Worm (Caenorhabditis elegans) whole organism, young adult: ENCODE measurements around the gene pbo-6.
A peak's percentile ranks its signal among the peaks of the same experiment; 100 is the strongest.
"Not testable (repeated sequence)": the region's sequence is repeated elsewhere in the genome, so short reads cannot be mapped to it uniquely, and the experiment has no call there.

Source experiments
- C17E4.6 ChIP-seq: fragments of 200-800 bp; sonication (Bioruptor generic); IDR thresholded peaks from 2 replicates; pipeline ENCODE4 v1.3.6; 2022; ENCODE audit warnings: missing genetic modification reagents, missing genetic modification characterization, missing compliant biosample characterization
- D2030.7 ChIP-seq: fragments of 200-800 bp; sonication (Bioruptor generic); IDR thresholded peaks from 2 replicates; pipeline ENCODE4 v1.3.6; 2022; ENCODE audit warnings: missing genetic modification reagents, missing genetic modification characterization, missing compliant biosample characterization
- F33H1.4 ChIP-seq: fragments of 200-800 bp; sonication (Bioruptor generic); IDR thresholded peaks from 2 replicates; pipeline ENCODE4 v1.3.6; 2022; ENCODE audit warnings: missing genetic modification reagents, missing genetic modification characterization, missing compliant biosample characterization
- F37B4.10 ChIP-seq: fragments of 200-800 bp; sonication (Bioruptor generic); IDR thresholded peaks from 2 replicates; pipeline ENCODE4 v1.3.6; 2022; ENCODE audit warnings: missing genetic modification characterization, missing compliant biosample characterization
- Y53G8AR.9 ChIP-seq: fragments of 200-800 bp; sonication (Bioruptor generic); conservative IDR thresholded peaks from 2 replicates; pipeline ENCODE4 v1.3.6; 2022; ENCODE audit warnings: missing genetic modification reagents, missing genetic modification characterization, missing compliant biosample characterization
- Y56A3A.18 ChIP-seq: fragments of 200-800 bp; sonication (Bioruptor generic); IDR thresholded peaks from 2 replicates; pipeline ENCODE4 v1.3.6; 2022; ENCODE audit warnings: missing genetic modification reagents, missing genetic modification characterization, missing compliant biosample characterization
- Y95B8A.8 ChIP-seq: fragments of 200-800 bp; sonication (Bioruptor generic); IDR thresholded peaks from 2 replicates; pipeline ENCODE4 v1.3.6; 2022; ENCODE audit warnings: missing genetic modification reagents, missing genetic modification characterization, missing compliant biosample characterization
- aptf-2 ChIP-seq: fragments of 200-800 bp; sonication (Bioruptor generic); conservative IDR thresholded peaks from 2 replicates; pipeline ENCODE4 v1.3.6; 2022; ENCODE audit warnings: missing genetic modification reagents, missing genetic modification characterization, missing compliant biosample characterization
- aptf-3 ChIP-seq: fragments of 200-800 bp; sonication (Bioruptor generic); IDR thresholded peaks from 2 replicates; pipeline ENCODE4 v1.3.6; 2022; ENCODE audit warnings: missing genetic modification characterization, missing compliant biosample characterization
- attf-3 ChIP-seq: fragments of 200-800 bp; sonication (Bioruptor generic); conservative IDR thresholded peaks from 2 replicates; pipeline ENCODE4 v1.3.6; 2022; ENCODE audit warnings: missing genetic modification reagents, missing genetic modification characterization, missing compliant biosample characterization
- attf-6 ChIP-seq: fragments of 200-800 bp; sonication (Bioruptor generic); IDR thresholded peaks from 2 replicates; pipeline ENCODE4 v1.3.6; 2022; ENCODE audit warnings: missing genetic modification reagents, missing genetic modification characterization, missing compliant biosample characterization
- bed-1 ChIP-seq: fragments of 200-800 bp; sonication (Bioruptor generic); IDR thresholded peaks from 2 replicates; pipeline ENCODE4 v1.3.6; 2022; ENCODE audit warnings: missing genetic modification reagents, missing genetic modification characterization, missing compliant biosample characterization
- cebp-1 ChIP-seq, 2 experiments: fragments of 200-800 bp in 1 of 2; sonication (Bioruptor generic) in 1 of 2; sonication (generic microtip) in 1 of 2; IDR thresholded peaks in 1 of 2; optimal IDR thresholded peaks in 1 of 2; 2 replicates each; pipeline versions ENCODE4 v1.3.6 to Lab custom; 2017 to 2022; ENCODE audit warnings: missing compliant biosample characterization in 2 of 2, missing genetic modification characterization in 2 of 2, mild to moderate bottlenecking in 1 of 2, missing genetic modification reagents in 1 of 2, moderate library complexity in 1 of 2
- ceh-40 ChIP-seq: fragments of 200-800 bp; sonication (Bioruptor generic); IDR thresholded peaks from 2 replicates; pipeline ENCODE4 v1.3.6; 2022; ENCODE audit warnings: missing genetic modification characterization, missing compliant biosample characterization
- ceh-58 ChIP-seq: fragments of 200-800 bp; sonication (Bioruptor generic); IDR thresholded peaks from 2 replicates; pipeline ENCODE4 v1.3.6; 2022; ENCODE audit warnings: missing genetic modification characterization, missing compliant biosample characterization
- ceh-91 ChIP-seq: fragments of 200-800 bp; sonication (Bioruptor generic); IDR thresholded peaks from 2 replicates; pipeline ENCODE4 v1.3.6; 2022; ENCODE audit warnings: missing genetic modification reagents, missing genetic modification characterization, missing compliant biosample characterization
- dox-1 ChIP-seq: fragments of 200-800 bp; sonication (Bioruptor generic); IDR thresholded peaks from 2 replicates; pipeline ENCODE4 v1.3.6; 2022; ENCODE audit warnings: missing genetic modification reagents, missing genetic modification characterization, missing compliant biosample characterization
- egl-18 ChIP-seq: fragments of 200-800 bp; sonication (Bioruptor generic); IDR thresholded peaks from 2 replicates; pipeline ENCODE4 v1.3.6; 2022; ENCODE audit warnings: missing genetic modification reagents, missing genetic modification characterization, missing compliant biosample characterization
- egl-44 ChIP-seq: fragments of 200-800 bp; sonication (Bioruptor generic); IDR thresholded peaks from 2 replicates; pipeline ENCODE4 v1.3.6; 2022; ENCODE audit warnings: missing genetic modification reagents, missing genetic modification characterization, missing compliant biosample characterization
- egrh-3 ChIP-seq: fragments of 200-800 bp; sonication (Bioruptor generic); IDR thresholded peaks from 2 replicates; pipeline ENCODE4 v1.3.6; 2022; ENCODE audit warnings: missing genetic modification reagents, missing genetic modification characterization, missing compliant biosample characterization
- ekl-4 ChIP-seq: fragments of 200-800 bp; sonication (Bioruptor generic); IDR thresholded peaks from 2 replicates; pipeline ENCODE4 v1.3.6; 2022; ENCODE audit warnings: missing genetic modification reagents, missing genetic modification characterization, missing compliant biosample characterization
- hsf-1 ChIP-seq: fragments of 200-800 bp; sonication (Bioruptor generic); IDR thresholded peaks from 2 replicates; pipeline ENCODE4 v1.3.6; 2022; ENCODE audit warnings: missing genetic modification reagents, missing genetic modification characterization, missing compliant biosample characterization
- lag-1 ChIP-seq: fragments of 200-800 bp; sonication (Bioruptor generic); IDR thresholded peaks from 2 replicates; pipeline ENCODE4 v1.3.6; 2022; ENCODE audit warnings: missing genetic modification reagents, missing genetic modification characterization, missing compliant biosample characterization
- let-526 ChIP-seq: fragments of 200-800 bp; sonication (Bioruptor generic); IDR thresholded peaks from 2 replicates; pipeline ENCODE4 v1.3.6; 2022; ENCODE audit warnings: missing genetic modification reagents, missing genetic modification characterization, missing compliant biosample characterization
- lin-26 ChIP-seq: fragments of 200-800 bp; sonication (Bioruptor generic); IDR thresholded peaks from 2 replicates; pipeline ENCODE4 v1.3.6; 2022; ENCODE audit warnings: missing genetic modification reagents, missing genetic modification characterization, missing compliant biosample characterization
- madf-3 ChIP-seq: fragments of 200-800 bp; sonication (Bioruptor generic); IDR thresholded peaks from 2 replicates; pipeline ENCODE4 v1.3.6; 2022; ENCODE audit warnings: missing genetic modification reagents, missing genetic modification characterization, missing compliant biosample characterization
- madf-6 ChIP-seq: fragments of 200-800 bp; sonication (Bioruptor generic); IDR thresholded peaks from 2 replicates; pipeline ENCODE4 v1.3.6; 2022; ENCODE audit warnings: missing genetic modification reagents, missing genetic modification characterization, missing compliant biosample characterization
- mcd-1 ChIP-seq: fragments of 200-800 bp; sonication (Bioruptor generic); IDR thresholded peaks from 2 replicates; pipeline ENCODE4 v1.3.6; 2022; ENCODE audit warnings: missing genetic modification reagents, missing genetic modification characterization, missing compliant biosample characterization
- nfya-2 ChIP-seq: fragments of 200-800 bp; sonication (Bioruptor generic); IDR thresholded peaks from 2 replicates; pipeline ENCODE4 v1.3.6; 2022; ENCODE audit warnings: missing genetic modification reagents, missing genetic modification characterization, missing compliant biosample characterization
- nfyb-1 ChIP-seq: fragments of 200-800 bp; sonication (Bioruptor generic); IDR thresholded peaks from 2 replicates; pipeline ENCODE4 v1.3.6; 2022; ENCODE audit warnings: missing genetic modification reagents, missing genetic modification characterization, missing compliant biosample characterization
- nhr-120 ChIP-seq: fragments of 200-800 bp; sonication (Bioruptor generic); IDR thresholded peaks from 2 replicates; pipeline ENCODE4 v1.3.6; 2022; ENCODE audit warnings: missing genetic modification characterization, missing compliant biosample characterization
- pbrm-1 ChIP-seq: fragments of 200-800 bp; sonication (Bioruptor generic); IDR thresholded peaks from 2 replicates; pipeline ENCODE4 v1.3.6; 2022; ENCODE audit warnings: missing genetic modification reagents, missing genetic modification characterization, missing compliant biosample characterization
- rcor-1 ChIP-seq: fragments of 200-800 bp; sonication (Bioruptor generic); IDR thresholded peaks from 2 replicates; pipeline ENCODE4 v1.3.6; 2022; ENCODE audit warnings: missing genetic modification reagents, missing genetic modification characterization, missing compliant biosample characterization
- sea-2 ChIP-seq: fragments of 200-800 bp; sonication (Bioruptor generic); IDR thresholded peaks from 2 replicates; pipeline ENCODE4 v1.3.6; 2022; ENCODE audit warnings: missing genetic modification characterization, missing compliant biosample characterization
- ztf-25 ChIP-seq: fragments of 200-800 bp; sonication (Bioruptor generic); IDR thresholded peaks from 2 replicates; pipeline ENCODE4 v1.3.6; 2022; ENCODE audit warnings: missing genetic modification reagents, missing genetic modification characterization, missing compliant biosample characterization

pbo-6 gene

ce11 chrX:17444683-17445082 is 15.8 kb downstream of the pbo-6 start:
- TF ChIP-seq F37B4.10 (GFP tag; lab: Robert Waterston, UW) (peak; percentile 76; the same call in 1 of the 2 replicates), let-526 (GFP tag; lab: Robert Waterston, UW) (peak; percentile 13), ceh-40 (GFP tag; lab: Robert Waterston, UW) (0 out of 2 replicates have a peak, but pooled peaks have one; percentile 65), Y95B8A.8 (peak; percentile 57), ekl-4 (GFP tag; lab: Robert Waterston, UW) (peak; percentile 30; the same call in 1 of the 2 replicates), ztf-25 (peak; percentile 41; the same call in 1 of the 2 replicates), madf-3 (GFP tag; lab: Robert Waterston, UW) (peak; percentile 85), attf-3 (GFP tag; lab: Robert Waterston, UW) (peak; percentile 45; the same call in 1 of the 2 replicates), cebp-1 (GFP tag; IDR thresholded peaks at IDR 0.05; lab: Robert Waterston, UW) (peak; percentile 39; the same call in 1 of the 2 replicates), ceh-91 (GFP tag; lab: Robert Waterston, UW) (0 out of 2 replicates have a peak, but pooled peaks have one; percentile 10), Y53G8AR.9 (GFP tag; lab: Robert Waterston, UW) (peak; percentile 36; the same call in 1 of the 2 replicates), sea-2 (GFP tag; lab: Robert Waterston, UW) (0 out of 2 replicates have a peak, but pooled peaks have one; percentile 69), dox-1 (peak; percentile 30; the same call in 1 of the 2 replicates), rcor-1 (peak; percentile 64), Y56A3A.18 (0 out of 2 replicates have a peak, but pooled peaks have one; percentile 59), nfyb-1 (GFP tag; lab: Robert Waterston, UW) (0 out of 2 replicates have a peak, but pooled peaks have one; percentile 41), C17E4.6 (GFP tag; lab: Robert Waterston, UW) (0 out of 2 replicates have a peak, but pooled peaks have one; percentile 35), D2030.7 (GFP tag; lab: Robert Waterston, UW) (peak; percentile 16; the same call in 1 of the 2 replicates), egl-18 (GFP tag; lab: Robert Waterston, UW) (peak; percentile 86), lin-26 (GFP tag; lab: Robert Waterston, UW) (peak; percentile 68; the same call in 1 of the 2 replicates), nhr-120 (GFP tag; lab: Robert Waterston, UW) (peak; percentile 77; the same call in 1 of the 2 replicates), F33H1.4 (GFP tag; lab: Robert Waterston, UW) (peak; percentile 28; the same call in 1 of the 2 replicates), pbrm-1 (GFP tag; lab: Robert Waterston, UW) (0 out of 2 replicates have a peak, but pooled peaks have one; percentile 12), lag-1 (0 out of 2 replicates have a peak, but pooled peaks have one; percentile 60), attf-6 (peak; percentile 40; the same call in 1 of the 2 replicates), egrh-3 (GFP tag; lab: Robert Waterston, UW) (0 out of 2 replicates have a peak, but pooled peaks have one; percentile 6), ceh-58 (GFP tag; lab: Robert Waterston, UW) (peak; percentile 90; the same call in 1 of the 2 replicates), mcd-1 (GFP tag; lab: Robert Waterston, UW) (peak; percentile 31; the same call in 1 of the 2 replicates), hsf-1 (GFP tag; lab: Robert Waterston, UW) (peak; percentile 71; the same call in 1 of the 2 replicates), bed-1 (GFP tag; lab: Robert Waterston, UW) (peak; percentile 87; the same call in 1 of the 2 replicates)
- not testable (repeated sequence) for TF ChIP-seq cebp-1 (tag; optimal IDR thresholded peaks at IDR 0.05; lab: Kevin White, UChicago)
- TF ChIP-seq, all 124 proteins: peak for 30; not testable (repeated sequence) for 94

- TF ChIP-seq pbrm-1 (GFP tag; lab: Robert Waterston, UW) (0 out of 2 replicates have a peak, but pooled peaks have one; percentile 42), egl-18 (GFP tag; lab: Robert Waterston, UW) (0 out of 2 replicates have a peak, but pooled peaks have one; percentile 48), nhr-120 (GFP tag; lab: Robert Waterston, UW) (0 out of 2 replicates have a peak, but pooled peaks have one; percentile 19), aptf-3 (GFP tag; lab: Robert Waterston, UW) (peak; percentile 71; the same call in 1 of the 2 replicates), bed-1 (GFP tag; lab: Robert Waterston, UW) (0 out of 2 replicates have a peak, but pooled peaks have one; percentile 21), nfya-2 (GFP tag; lab: Robert Waterston, UW) (0 out of 2 replicates have a peak, but pooled peaks have one; percentile 32), egl-44 (GFP tag; lab: Robert Waterston, UW) (0 out of 2 replicates have a peak, but pooled peaks have one; percentile 60), ceh-58 (GFP tag; lab: Robert Waterston, UW) (peak; percentile 91; the same call in 1 of the 2 replicates), aptf-2 (GFP tag; lab: Robert Waterston, UW) (peak; percentile 38; the same call in 1 of the 2 replicates), madf-6 (0 out of 2 replicates have a peak, but pooled peaks have one; percentile 13)
Measured at ce11 chrX:17445239-17445638, 16.4 kb downstream of the pbo-6 start.
